Fruit fly (Drosophila melanogaster) whole organism, embryonic: Measurements from ENCODE around the gene CG13634.

Experiments used
- Atf3 ChIP-seq: fragments of 200-800 bp; sonication (Bioruptor generic); optimal IDR thresholded peaks from 3 replicates; lab custom pipeline; 2016; ENCODE audit warnings: missing biosample characterization, missing genetic modification characterization
- BEAF-32 ChIP-seq: fragments of 200-800 bp; sonication (Bioruptor generic); optimal IDR thresholded peaks from 3 replicates; lab custom pipeline; 2017; ENCODE audit warnings: missing biosample characterization, missing genetic modification characterization, mild to moderate bottlenecking, moderate library complexity, missing genetic modification reagents
- Blimp-1 ChIP-seq: fragments of 200-800 bp; sonication (Bioruptor generic); optimal IDR thresholded peaks from 3 replicates; lab custom pipeline; 2018; ENCODE audit warnings: missing biosample characterization, missing genetic modification characterization, mild to moderate bottlenecking, moderate library complexity, missing genetic modification reagents
- CG10267 ChIP-seq: fragments of 200-800 bp; sonication (Bioruptor generic); optimal IDR thresholded peaks from 2 replicates; lab custom pipeline; 2018; ENCODE audit warnings: missing biosample characterization, mild to moderate bottlenecking, missing genetic modification characterization, moderate library complexity
- CG10654 ChIP-seq: fragments of 200-800 bp; sonication (Bioruptor generic); optimal IDR thresholded peaks from 2 replicates; lab custom pipeline; 2016; ENCODE audit warnings: missing biosample characterization, missing genetic modification characterization
- CG12744 ChIP-seq: fragments of 200-800 bp; sonication (Bioruptor generic); optimal IDR thresholded peaks from 2 replicates; lab custom pipeline; 2016; ENCODE audit warnings: missing biosample characterization, missing genetic modification characterization
- CG12942 ChIP-seq: fragments of 200-800 bp; sonication (Bioruptor generic); optimal IDR thresholded peaks from 3 replicates; lab custom pipeline; 2016; ENCODE audit warnings: missing biosample characterization, missing genetic modification characterization
- CG13123 ChIP-seq: fragments of 200-800 bp; sonication (Bioruptor generic); optimal IDR thresholded peaks from 2 replicates; lab custom pipeline; 2016; ENCODE audit warnings: missing biosample characterization, missing genetic modification characterization
- CG13894 ChIP-seq: fragments of 200-800 bp; sonication (Bioruptor generic); optimal IDR thresholded peaks from 3 replicates; lab custom pipeline; 2018; ENCODE audit warnings: missing biosample characterization, mild to moderate bottlenecking, missing genetic modification characterization, moderate library complexity
- CG14965 ChIP-seq: fragments of 200-800 bp; sonication (Bioruptor generic); optimal IDR thresholded peaks from 2 replicates; lab custom pipeline; 2016; ENCODE audit warnings: missing biosample characterization, missing genetic modification characterization, borderline replicate concordance
- CG15601 ChIP-seq: fragments of 200-800 bp; sonication (Bioruptor generic); optimal IDR thresholded peaks from 3 replicates; lab custom pipeline; 2019; ENCODE audit warnings: missing biosample characterization, mild to moderate bottlenecking, missing genetic modification characterization, moderate library complexity
- CG17359 ChIP-seq: fragments of 200-800 bp; sonication (Bioruptor generic); optimal IDR thresholded peaks from 3 replicates; lab custom pipeline; 2018; ENCODE audit warnings: missing biosample characterization, mild to moderate bottlenecking, missing genetic modification characterization, moderate library complexity
- CG17802 ChIP-seq: fragments of 200-800 bp; sonication (Bioruptor generic); optimal IDR thresholded peaks from 2 replicates; lab custom pipeline; 2018; ENCODE audit warnings: missing biosample characterization, mild to moderate bottlenecking, missing genetic modification characterization, moderate library complexity
- CG18764 ChIP-seq: fragments of 200-800 bp; sonication (Bioruptor generic); optimal IDR thresholded peaks from 3 replicates; lab custom pipeline; 2016; ENCODE audit warnings: missing biosample characterization, missing genetic modification characterization
- CG2199 ChIP-seq: fragments of 200-800 bp; sonication (Bioruptor generic); IDR thresholded peaks from 3 replicates; pipeline ENCODE4 v1.3.6; 2022; ENCODE audit warnings: missing biosample characterization, missing genetic modification characterization
- CG3065 ChIP-seq: fragments of 200-800 bp; sonication (Bioruptor generic); optimal IDR thresholded peaks from 2 replicates; lab custom pipeline; 2016; ENCODE audit warnings: missing biosample characterization, missing genetic modification characterization
- CG32767 ChIP-seq: fragments of 200-800 bp; sonication (Bioruptor generic); IDR thresholded peaks from 2 replicates; pipeline ENCODE4 v1.3.6; 2022; ENCODE audit warnings: missing biosample characterization, missing genetic modification characterization
- CG33557 ChIP-seq: fragments of 200-800 bp; sonication (Bioruptor generic); optimal IDR thresholded peaks from 2 replicates; lab custom pipeline; 2019; ENCODE audit warnings: missing biosample characterization, mild to moderate bottlenecking, missing genetic modification characterization, moderate library complexity
- CG4854 ChIP-seq: fragments of 200-800 bp; sonication (Bioruptor generic); optimal IDR thresholded peaks from 2 replicates; lab custom pipeline; 2016; ENCODE audit warnings: missing biosample characterization, missing genetic modification characterization, inconsistent platforms
- CG6654 ChIP-seq: fragments of 200-800 bp; sonication (Bioruptor generic); optimal IDR thresholded peaks from 2 replicates; lab custom pipeline; 2017; ENCODE audit warnings: missing biosample characterization, mild to moderate bottlenecking, missing genetic modification characterization
- CG7372 ChIP-seq: fragments of 200-800 bp; sonication (Bioruptor generic); IDR thresholded peaks from 2 replicates; pipeline ENCODE4 v1.3.6; 2022; ENCODE audit warnings: missing biosample characterization, missing genetic modification characterization
- CG7963 ChIP-seq: fragments of 200-800 bp; sonication (Bioruptor generic); IDR thresholded peaks from 3 replicates; pipeline ENCODE4 v1.3.6; 2022; ENCODE audit warnings: missing biosample characterization, missing genetic modification characterization; ENCODE audit not compliant: partially characterized antibody
- CG8359 ChIP-seq: fragments of 200-800 bp; sonication (Bioruptor generic); optimal IDR thresholded peaks from 2 replicates; lab custom pipeline; 2017; ENCODE audit warnings: missing biosample characterization, mild to moderate bottlenecking, missing genetic modification characterization, borderline replicate concordance
- CG8944 ChIP-seq: fragments of 200-800 bp; sonication (Bioruptor generic); optimal IDR thresholded peaks from 3 replicates; lab custom pipeline; 2016; ENCODE audit warnings: missing biosample characterization, missing genetic modification characterization
- E2f2 ChIP-seq: fragments of 200-800 bp; sonication (Bioruptor generic); IDR thresholded peaks from 2 replicates; pipeline ENCODE4 v1.3.6; 2022; ENCODE audit warnings: missing biosample characterization, missing genetic modification characterization
- Hmx ChIP-seq: fragments of 200-800 bp; sonication (Bioruptor generic); optimal IDR thresholded peaks from 2 replicates; lab custom pipeline; 2016; ENCODE audit warnings: missing biosample characterization, missing genetic modification characterization
- MESR4 ChIP-seq: fragments of 200-800 bp; sonication (Bioruptor generic); optimal IDR thresholded peaks from 2 replicates; lab custom pipeline; 2018; ENCODE audit warnings: missing biosample characterization, mild to moderate bottlenecking, missing genetic modification characterization, moderate library complexity
- Myb ChIP-seq: fragments of 200-800 bp; sonication (Bioruptor generic); optimal IDR thresholded peaks from 2 replicates; lab custom pipeline; 2016; ENCODE audit warnings: missing biosample characterization, missing genetic modification characterization
- Nf-YC ChIP-seq: fragments of 200-800 bp; optimal IDR thresholded peaks from 3 replicates; lab custom pipeline; 2019; ENCODE audit warnings: missing biosample characterization, mild to moderate bottlenecking, missing genetic modification characterization, moderate library complexity
- Sin3A ChIP-seq: fragments of >200 bp; optimal IDR thresholded peaks from 2 replicates; lab custom pipeline; 2018
- Spps ChIP-seq: fragments of 200-800 bp; sonication (Bioruptor generic); optimal IDR thresholded peaks from 2 replicates; lab custom pipeline; 2018; ENCODE audit warnings: missing biosample characterization, mild to moderate bottlenecking, missing genetic modification characterization
- TFAM ChIP-seq: fragments of 200-800 bp; sonication (Bioruptor generic); optimal IDR thresholded peaks from 2 replicates; lab custom pipeline; 2017; ENCODE audit warnings: missing biosample characterization, missing genetic modification characterization, inconsistent platforms
- Xbp1 ChIP-seq: fragments of 200-800 bp; sonication (Bioruptor generic); optimal IDR thresholded peaks from 3 replicates; lab custom pipeline; 2016; ENCODE audit warnings: missing biosample characterization, mild to moderate bottlenecking, missing genetic modification characterization
- ab ChIP-seq: fragments of 200-800 bp; sonication (Bioruptor generic); optimal IDR thresholded peaks from 2 replicates; lab custom pipeline; 2016; ENCODE audit warnings: missing biosample characterization, missing genetic modification characterization
- cwo ChIP-seq: fragments of 200-800 bp; sonication (Bioruptor generic); optimal IDR thresholded peaks from 3 replicates; lab custom pipeline; 2017; ENCODE audit warnings: missing biosample characterization, missing genetic modification characterization, mild to moderate bottlenecking, moderate library complexity, missing genetic modification reagents
- dm ChIP-seq: fragments of 200-800 bp; sonication (Bioruptor generic); optimal IDR thresholded peaks from 3 replicates; lab custom pipeline; 2016; ENCODE audit warnings: missing biosample characterization, missing genetic modification characterization
- dmrt11E ChIP-seq: fragments of 200-800 bp; sonication (Bioruptor generic); optimal IDR thresholded peaks from 3 replicates; lab custom pipeline; 2018; ENCODE audit warnings: missing biosample characterization, mild to moderate bottlenecking, missing genetic modification characterization, moderate library complexity
- en ChIP-seq: fragments of 200-800 bp; sonication (Bioruptor generic); optimal IDR thresholded peaks from 2 replicates; lab custom pipeline; 2016; ENCODE audit warnings: missing biosample characterization, missing genetic modification characterization
- gro ChIP-seq: fragments of 200-800 bp; sonication (Bioruptor generic); optimal IDR thresholded peaks from 2 replicates; lab custom pipeline; 2016; ENCODE audit warnings: missing biosample characterization, missing genetic modification characterization
- nerfin-2 ChIP-seq: fragments of 200-800 bp; sonication (Bioruptor generic); IDR thresholded peaks from 2 replicates; pipeline ENCODE4 v1.3.6; 2022; ENCODE audit warnings: missing biosample characterization, missing genetic modification characterization; ENCODE audit not compliant: partially characterized antibody
- nom ChIP-seq: fragments of 200-800 bp; sonication (Bioruptor generic); optimal IDR thresholded peaks from 2 replicates; lab custom pipeline; 2017; ENCODE audit warnings: missing biosample characterization, missing genetic modification characterization, mild to moderate bottlenecking, moderate library complexity, missing genetic modification reagents
- otp ChIP-seq: fragments of 200-800 bp; sonication (Bioruptor generic); IDR thresholded peaks from 3 replicates; pipeline ENCODE4, ENCODE4 v1.3.6; 2022; ENCODE audit warnings: missing biosample characterization, missing genetic modification characterization
- pfk ChIP-seq: fragments of 200-800 bp; sonication (Bioruptor generic); optimal IDR thresholded peaks from 2 replicates; lab custom pipeline; 2018; ENCODE audit warnings: missing biosample characterization, mild to moderate bottlenecking, missing genetic modification characterization, moderate library complexity
- prd ChIP-seq, 3 experiments: fragments of >200 bp in 2 of 3; fragments of 200-800 bp in 1 of 3; sonication (Bioruptor generic) in 1 of 3; optimal IDR thresholded peaks in 2 of 3; IDR thresholded peaks in 1 of 3; 2 replicates in 2 of 3; 3 replicates in 1 of 3; pipeline versions ENCODE4 v1.3.6 to Lab custom; 2017 to 2022; ENCODE audit warnings: missing biosample characterization in 1 of 3, missing genetic modification characterization in 1 of 3
- repo ChIP-seq: fragments of 200-800 bp; sonication (Bioruptor generic); optimal IDR thresholded peaks from 2 replicates; lab custom pipeline; 2016; ENCODE audit warnings: missing biosample characterization, missing genetic modification characterization
- shn ChIP-seq: fragments of 200-800 bp; sonication (Bioruptor generic); optimal IDR thresholded peaks from 3 replicates; lab custom pipeline; 2016; ENCODE audit warnings: missing biosample characterization, missing genetic modification characterization
- ttk ChIP-seq: fragments of 200-800 bp; sonication (Bioruptor generic); IDR thresholded peaks from 2 replicates; pipeline ENCODE4 v2.1.2; 2022; ENCODE audit warnings: missing biosample characterization, missing genetic modification characterization
- unpg ChIP-seq: fragments of 200-800 bp; sonication (Bioruptor generic); optimal IDR thresholded peaks from 3 replicates; lab custom pipeline; 2018; ENCODE audit warnings: missing biosample characterization, mild to moderate bottlenecking, missing genetic modification characterization, moderate library complexity

The CG13634 gene

dm6 chr3R:24810844-24811625, 21.1 kb upstream of the CG13634 start (continued):
- TF ChIP-seq CG7963 (GFP tag; lab: Robert Waterston, UW) (no peak), gro (GFP tag; lab: Kevin White, UChicago) (peak; percentile 91), CG33557 (GFP tag; lab: Kevin White, UChicago) (no peak), Hmx (peak; percentile 3), MESR4 (GFP tag; lab: Kevin White, UChicago) (peak; percentile 44), nom (GFP tag; lab: Kevin White, UChicago) (peak; percentile 19), en (peak; percentile 63), nerfin-2 (GFP tag; lab: Robert Waterston, UW) (no peak), BEAF-32 (GFP tag; lab: Kevin White, UChicago) (no peak), cwo (peak; percentile 85), Nf-YC (peak; percentile 72), CG32767 (peak; percentile 81), E2f2 (GFP tag; lab: Robert Waterston, UW) (peak; percentile 66), CG17802 (tag; lab: Kevin White, UChicago) (peak; percentile 67), CG13894 (tag; lab: Kevin White, UChicago) (peak; percentile 79), CG17359 (tag; lab: Kevin White, UChicago) (peak; percentile 93), CG12942 (peak; percentile 79), CG6654 (peak; percentile 64), ab (GFP tag; lab: Kevin White, UChicago) (peak; percentile 78), CG10654 (GFP tag; lab: Kevin White, UChicago) (peak; percentile 67), TFAM (GFP tag; lab: Kevin White, UChicago) (peak; percentile 41), CG15601 (tag; lab: Kevin White, UChicago) (peak; percentile 68), CG3065 (GFP tag; lab: Kevin White, UChicago) (no peak), repo (GFP tag; lab: Kevin White, UChicago) (peak; percentile 78), CG2199 (GFP tag; lab: Robert Waterston, UW) (peak; percentile 77; the same call in 2 of the 3 replicates), CG12744 (peak; percentile 82), ttk (GFP tag; lab: Robert Waterston, UW) (peak; percentile 77), CG7372 (peak; percentile 86), CG10267 (peak; percentile 63), CG18764 (GFP tag; lab: Kevin White, UChicago) (peak; percentile 72), CG8359 (no peak), Xbp1 (GFP tag; lab: Kevin White, UChicago) (peak; percentile 91), unpg (GFP tag; lab: Kevin White, UChicago) (peak; percentile 90), Blimp-1 (peak; percentile 81), otp (peak; percentile 85), CG8944 (GFP tag; lab: Kevin White, UChicago) (peak; percentile 78), Atf3 (peak; percentile 76), shn (GFP tag; lab: Kevin White, UChicago) (peak; percentile 77), Spps (tag; lab: Kevin White, UChicago) (peak; percentile 47), CG14965 (GFP tag; lab: Kevin White, UChicago) (no peak), pfk (no peak), CG4854 (GFP tag; lab: Kevin White, UChicago) (peak; percentile 76), prd (optimal IDR thresholded peaks at IDR 0.05; lab: Kevin White, UChicago) (no peak), prd (GFP tag; IDR thresholded peaks at IDR 0.05; lab: Robert Waterston, UW) (peak; percentile 86), Sin3A (no peak), Myb (GFP tag; lab: Kevin White, UChicago) (peak; percentile 75), CG13123 (GFP tag; lab: Kevin White, UChicago) (peak; percentile 73), dm (GFP tag; lab: Kevin White, UChicago) (peak; percentile 71), dmrt11E (peak; percentile 40)
